Worm (Caenorhabditis elegans) whole organism, L3 larva: Measurements from ENCODE around the gene ZC373.3.

Experiments used
- aly-2 ChIP-seq: fragments of 150-350 bp; optimal IDR thresholded peaks from 2 replicates; lab custom pipeline; 2014; ENCODE audit warnings: missing biosample characterization, missing genetic modification characterization
- ama-1 ChIP-seq: fragments of 150-350 bp; optimal IDR thresholded peaks from 2 replicates; lab custom pipeline; 2018
- ceh-16 ChIP-seq: sonication (generic microtip); optimal IDR thresholded peaks from 2 replicates; lab custom pipeline; 2017; ENCODE audit warnings: missing biosample characterization, missing genetic modification characterization
- ceh-82 ChIP-seq: fragments of 150-350 bp; optimal IDR thresholded peaks from 2 replicates; lab custom pipeline; 2014; ENCODE audit warnings: missing biosample characterization, missing genetic modification characterization
- daf-12 ChIP-seq: fragments of 150-350 bp; optimal IDR thresholded peaks from 2 replicates; lab custom pipeline; 2014; ENCODE audit warnings: missing biosample characterization, missing genetic modification reagents, missing genetic modification characterization
- egl-27 ChIP-seq: sonication (generic microtip); optimal IDR thresholded peaks from 4 replicates; lab custom pipeline; 2017; ENCODE audit warnings: missing biosample characterization, missing genetic modification reagents, missing genetic modification characterization
- egl-5 ChIP-seq: fragments of 150-350 bp; optimal IDR thresholded peaks from 2 replicates; lab custom pipeline; 2017; ENCODE audit warnings: missing biosample characterization, missing genetic modification reagents, missing genetic modification characterization, inconsistent platforms
- elt-1 ChIP-seq: fragments of 150-350 bp; optimal IDR thresholded peaks from 2 replicates; lab custom pipeline; 2014; ENCODE audit warnings: missing biosample characterization, missing genetic modification characterization
- elt-2 ChIP-seq: sonication (generic microtip); optimal IDR thresholded peaks from 2 replicates; lab custom pipeline; 2016; ENCODE audit warnings: missing genetic modification reagents, mild to moderate bottlenecking, missing genetic modification characterization, missing compliant biosample characterization
- elt-3 ChIP-seq, 3 experiments: fragments of 150-350 bp in 1 of 3; sonication (generic microtip) in 2 of 3; optimal IDR thresholded peaks; 2 replicates in 2 of 3; 4 replicates in 1 of 3; lab custom pipeline; 2014 to 2017; ENCODE audit warnings: missing biosample characterization in 3 of 3, missing genetic modification characterization in 3 of 3
- eor-1 ChIP-seq, 2 experiments: fragments of 150-350 bp; optimal IDR thresholded peaks; 2 replicates each; lab custom pipeline; 2014 to 2018; ENCODE audit warnings: missing biosample characterization in 2 of 2, missing genetic modification characterization in 2 of 2
- fkh-2 ChIP-seq: fragments of 150-350 bp; optimal IDR thresholded peaks from 2 replicates; lab custom pipeline; 2014; ENCODE audit warnings: missing biosample characterization, missing genetic modification reagents, missing genetic modification characterization
- jun-1 ChIP-seq: fragments of 150-350 bp; optimal IDR thresholded peaks from 2 replicates; lab custom pipeline; 2014; ENCODE audit warnings: missing biosample characterization, missing genetic modification reagents, missing genetic modification characterization
- lsy-12 ChIP-seq: sonication (generic microtip); optimal IDR thresholded peaks from 2 replicates; lab custom pipeline; 2016; ENCODE audit warnings: mild to moderate bottlenecking, missing genetic modification characterization, missing compliant biosample characterization
- mdl-1 ChIP-seq: fragments of 150-350 bp; optimal IDR thresholded peaks from 2 replicates; lab custom pipeline; 2014; ENCODE audit warnings: missing biosample characterization, missing genetic modification characterization
- nfya-1 ChIP-seq: sonication (generic microtip); optimal IDR thresholded peaks from 2 replicates; lab custom pipeline; 2017; ENCODE audit warnings: missing genetic modification characterization, mild to moderate bottlenecking, missing compliant biosample characterization, antibody characterized with exemption, moderate library complexity; ENCODE audit not compliant: insufficient read depth
- nhr-11 ChIP-seq: fragments of 150-350 bp; optimal IDR thresholded peaks from 2 replicates; lab custom pipeline; 2014; ENCODE audit warnings: missing biosample characterization, missing genetic modification characterization
- nhr-12 ChIP-seq: fragments of 150-350 bp; optimal IDR thresholded peaks from 2 replicates; lab custom pipeline; 2014; ENCODE audit warnings: missing biosample characterization, missing genetic modification characterization
- nhr-23 ChIP-seq: fragments of 150-350 bp; optimal IDR thresholded peaks from 2 replicates; lab custom pipeline; 2014; ENCODE audit warnings: missing biosample characterization, missing genetic modification reagents, missing genetic modification characterization
- nhr-237 ChIP-seq: fragments of 150-350 bp; optimal IDR thresholded peaks from 2 replicates; lab custom pipeline; 2014; ENCODE audit warnings: missing biosample characterization, missing genetic modification characterization
- nhr-25 ChIP-seq: sonication (generic microtip); optimal IDR thresholded peaks from 2 replicates; lab custom pipeline; 2017; ENCODE audit warnings: missing biosample characterization, missing genetic modification characterization
- nhr-28 ChIP-seq: fragments of 150-350 bp; optimal IDR thresholded peaks from 2 replicates; lab custom pipeline; 2014; ENCODE audit warnings: missing biosample characterization, missing genetic modification characterization
- nhr-77 ChIP-seq: fragments of 150-350 bp; optimal IDR thresholded peaks from 2 replicates; lab custom pipeline; 2014; ENCODE audit warnings: missing biosample characterization, missing genetic modification characterization
- pha-4 ChIP-seq: fragments of 150-350 bp; optimal IDR thresholded peaks from 2 replicates; lab custom pipeline; 2014; ENCODE audit warnings: missing biosample characterization, missing genetic modification reagents, missing genetic modification characterization
- pqm-1 ChIP-seq: fragments of 150-350 bp; optimal IDR thresholded peaks from 2 replicates; lab custom pipeline; 2017; ENCODE audit warnings: missing biosample characterization, missing genetic modification characterization, inconsistent platforms
- snpc-4 ChIP-seq: fragments of 150-350 bp; optimal IDR thresholded peaks from 2 replicates; lab custom pipeline; 2014; ENCODE audit warnings: missing biosample characterization, missing genetic modification characterization
- tbx-2 ChIP-seq: sonication (generic microtip); optimal IDR thresholded peaks from 2 replicates; lab custom pipeline; 2016; ENCODE audit warnings: mild to moderate bottlenecking, missing genetic modification characterization, missing compliant biosample characterization
- unc-39 ChIP-seq: sonication (generic microtip); optimal IDR thresholded peaks from 4 replicates; lab custom pipeline; 2017; ENCODE audit warnings: missing biosample characterization, missing genetic modification characterization
- zag-1 ChIP-seq: fragments of 150-350 bp; optimal IDR thresholded peaks from 2 replicates; lab custom pipeline; 2014; ENCODE audit warnings: missing biosample characterization, missing genetic modification characterization
- ztf-4 ChIP-seq: fragments of 150-350 bp; optimal IDR thresholded peaks from 2 replicates; lab custom pipeline; 2014; ENCODE audit warnings: missing biosample characterization, missing genetic modification characterization

Gene ZC373.3

DNA sequence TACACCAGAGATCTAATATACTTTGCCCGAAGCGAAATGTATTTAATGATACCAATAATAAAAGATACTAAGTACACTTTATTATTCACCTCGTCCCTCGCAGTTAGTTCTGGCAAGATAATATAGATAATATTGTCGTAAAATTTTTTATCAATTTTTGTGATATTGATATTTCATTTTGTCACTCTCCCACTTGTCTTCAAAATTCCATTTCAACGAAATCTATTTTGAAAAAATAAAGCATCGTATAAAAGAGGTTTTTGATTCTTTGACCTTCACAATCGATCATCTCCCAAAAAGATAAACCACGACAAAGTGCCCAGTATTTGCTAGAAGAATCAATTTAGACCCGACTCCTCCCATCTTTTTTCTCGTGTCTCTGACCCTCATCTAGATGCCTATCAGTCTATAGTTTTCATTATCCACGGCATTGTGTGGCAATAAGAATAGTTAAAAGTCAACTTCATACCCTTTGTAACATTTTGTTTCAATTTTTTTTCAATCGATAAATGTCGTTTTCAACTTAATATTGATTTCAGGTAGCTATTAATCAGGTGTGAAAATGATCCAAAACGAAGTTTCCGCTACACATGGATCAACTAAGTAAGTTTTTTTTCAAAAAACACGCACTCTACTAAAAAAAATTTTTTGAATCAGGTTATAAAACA lies 6.4 kb upstream of the ZC373.3 start, which contains the start of gene cbs-1:
TSS of gene cbs-1 (plus strand) at position 534 of the 668 bp plus-strand sequence.
- TF ChIP-seq daf-12 (no peak), jun-1 (no peak), elt-1 (tag; lab: Kevin White, UChicago) (peak; percentile 27), pha-4 (tag; lab: Kevin White, UChicago) (peak; percentile 19), unc-39 (tag; lab: Kevin White, UChicago) (no peak), elt-2 (peak; percentile 88), pqm-1 (tag; lab: Kevin White, UChicago) (peak; percentile 53), nhr-25 (tag; lab: Kevin White, UChicago) (peak; percentile 38), snpc-4 (no peak)

DNA sequence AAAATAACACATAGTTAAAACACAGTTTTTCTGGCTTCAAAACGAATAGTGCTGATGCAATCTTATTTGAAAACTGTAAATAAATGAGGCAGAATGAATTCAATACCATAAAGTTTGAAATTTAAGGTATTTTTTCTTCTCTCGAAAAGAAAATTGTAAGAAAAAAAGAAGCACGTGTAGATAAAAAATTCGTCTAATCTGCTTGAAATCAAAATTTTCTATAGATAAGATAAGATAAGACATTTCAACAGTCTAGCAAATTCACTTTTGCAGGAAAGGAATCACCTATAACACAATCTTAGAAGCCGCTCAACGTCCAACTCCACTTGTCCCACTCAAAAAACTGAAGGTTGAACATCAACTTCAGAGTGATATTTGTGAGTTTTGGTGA lies 5.9 kb upstream of the ZC373.3 start:
- no peak for TF ChIP-seq tbx-2 (tag; lab: Kevin White, UChicago)
- no peak for TF ChIP-seq unc-39 (tag; lab: Kevin White, UChicago)
- TF ChIP-seq pqm-1 (tag; lab: Kevin White, UChicago) = peak; percentile 25
- TF ChIP-seq ceh-16 (tag; lab: Kevin White, UChicago) = no peak
- no peak for TF ChIP-seq ama-1 (lab: Kevin White, UChicago)
- TF ChIP-seq ceh-82 (tag; lab: Kevin White, UChicago) = no peak
- TF ChIP-seq elt-2 = peak; percentile 71
- TF ChIP-seq elt-3 (tag; optimal IDR thresholded peaks at IDR 0.05; lab: Kevin White, UChicago) = peak in 1 of 3 experiments; percentile 25
- TF ChIP-seq nfya-1 (tag; lab: Kevin White, UChicago) = no peak
- TF ChIP-seq aly-2 (tag; lab: Kevin White, UChicago) = no peak

DNA sequence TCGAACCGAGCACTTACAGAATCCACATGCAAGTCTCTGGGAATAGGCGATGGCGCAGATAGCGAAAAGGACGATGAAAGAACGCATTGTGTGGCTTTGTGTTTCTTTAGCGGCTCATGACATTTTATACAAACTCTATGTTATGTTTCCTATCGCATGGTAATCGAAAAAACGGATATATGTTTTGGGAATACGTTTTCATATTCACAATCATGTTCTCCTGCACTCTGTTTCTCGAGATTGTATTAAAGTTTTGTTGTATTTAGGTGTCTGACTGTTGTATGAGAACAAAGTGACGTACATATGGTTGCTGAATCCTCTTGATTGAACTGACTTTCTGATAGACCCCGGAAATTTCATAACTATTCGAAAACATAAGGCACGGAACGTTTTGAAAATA lies 2.0 kb upstream of the ZC373.3 start, which contains the start of gene ZC373.2:
TSS of gene ZC373.2 (minus strand) at position 101 of the 400 bp plus-strand sequence.
- no peak for TF ChIP-seq nhr-28 (tag; lab: Kevin White, UChicago)
- no peak for TF ChIP-seq zag-1 (tag; lab: Kevin White, UChicago)
- no peak for TF ChIP-seq pha-4 (tag; lab: Kevin White, UChicago)
- TF ChIP-seq jun-1 = no peak
- no peak for TF ChIP-seq nhr-237 (tag; lab: Kevin White, UChicago)
- TF ChIP-seq ama-1 (lab: Kevin White, UChicago) = no peak
- no peak for TF ChIP-seq elt-2
- no peak for TF ChIP-seq nfya-1 (tag; lab: Kevin White, UChicago)
- TF ChIP-seq aly-2 (tag; lab: Kevin White, UChicago) = no peak
- no peak for TF ChIP-seq egl-27 (tag; lab: Kevin White, UChicago)
- no peak for TF ChIP-seq fkh-2
- no peak for TF ChIP-seq egl-5 (tag; lab: Kevin White, UChicago)

DNA sequence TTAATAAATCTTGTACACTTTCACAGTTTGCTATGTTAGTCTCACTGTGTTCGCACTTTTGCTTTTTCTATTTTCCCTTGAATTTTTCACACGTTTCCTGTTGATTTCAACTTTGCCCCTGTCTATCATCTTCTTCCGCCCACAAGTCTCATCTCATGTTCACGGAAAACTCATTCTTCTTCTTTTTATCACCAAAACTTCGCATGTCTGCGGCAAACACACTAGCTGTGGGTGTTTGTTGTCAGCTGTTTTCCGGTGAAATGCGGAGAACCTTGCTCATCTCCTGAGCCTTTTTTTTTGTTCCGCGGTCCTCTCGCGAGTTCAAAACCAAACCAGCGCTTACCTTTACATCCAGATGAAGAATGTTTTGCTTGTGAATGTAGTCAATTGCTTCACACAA lies 8.1 kb downstream of the ZC373.3 start:
- peak; percentile 49 for TF ChIP-seq egl-5 (tag; lab: Kevin White, UChicago)
- no peak for TF ChIP-seq eor-1 (tag; optimal IDR thresholded peaks at IDR 0.05; lab: Kevin White, UChicago)
- no peak for TF ChIP-seq mdl-1 (tag; lab: Kevin White, UChicago)
- peak; percentile 1 for TF ChIP-seq nfya-1 (tag; lab: Kevin White, UChicago)
- TF ChIP-seq ceh-82 (tag; lab: Kevin White, UChicago) = no peak

DNA sequence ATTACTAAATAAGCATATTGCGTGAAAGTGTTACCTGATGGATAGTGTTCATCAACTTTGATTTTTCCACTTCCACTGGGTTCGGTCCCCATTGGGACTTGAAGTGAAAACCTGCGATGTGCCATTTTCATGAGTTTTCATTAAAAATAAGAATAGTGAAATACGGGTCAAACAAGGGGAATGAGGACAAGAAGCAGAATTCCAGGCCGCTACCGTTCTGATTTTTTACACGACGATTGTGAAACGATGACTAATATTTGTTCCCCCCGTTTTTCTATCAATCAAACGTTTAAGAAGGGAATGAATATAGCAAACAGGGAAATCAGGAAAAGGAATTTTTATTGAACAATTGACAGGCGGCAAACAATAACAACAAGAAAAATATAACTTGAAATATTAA lies 9.4 kb downstream of the ZC373.3 start, which contains the start of gene mlck-1:
TSS of gene mlck-1 (minus strand) at position 101 of the 400 bp plus-strand sequence.
- TF ChIP-seq nhr-11 (tag; lab: Kevin White, UChicago) (no peak), aly-2 (tag; lab: Kevin White, UChicago) (no peak), unc-39 (tag; lab: Kevin White, UChicago) (no peak), nhr-77 (tag; lab: Kevin White, UChicago) (no peak), nhr-23 (tag; lab: Kevin White, UChicago) (no peak), mdl-1 (tag; lab: Kevin White, UChicago) (no peak), pqm-1 (tag; lab: Kevin White, UChicago) (no peak), ceh-82 (tag; lab: Kevin White, UChicago) (no peak), ztf-4 (tag; lab: Kevin White, UChicago) (no peak), lsy-12 (tag; lab: Kevin White, UChicago) (no peak), nhr-12 (tag; lab: Kevin White, UChicago) (no peak)
